Fruit fly (Drosophila melanogaster) whole organism, prepupa: ENCODE results near the gene Arpc2.
A peak's percentile ranks its signal among the peaks of the same experiment; 100 is the strongest.

ENCODE experiments used
- Blimp-1 ChIP-seq: fragments of 200-800 bp; sonication (Bioruptor generic); optimal IDR thresholded peaks from 3 replicates; lab custom pipeline; 2017; ENCODE audit warnings: missing biosample characterization, missing genetic modification characterization, mild to moderate bottlenecking, moderate library complexity, missing genetic modification reagents
- CG10631 ChIP-seq: fragments of 200-800 bp; sonication (Bioruptor generic); optimal IDR thresholded peaks from 2 replicates; lab custom pipeline; 2016; ENCODE audit warnings: missing biosample characterization, missing genetic modification characterization
- CG11902 ChIP-seq: fragments of 200-800 bp; sonication (Bioruptor generic); optimal IDR thresholded peaks from 3 replicates; lab custom pipeline; 2016; ENCODE audit warnings: missing biosample characterization, missing genetic modification characterization
- CG1621 ChIP-seq: fragments of 200-800 bp; sonication (Bioruptor generic); optimal IDR thresholded peaks from 3 replicates; lab custom pipeline; 2018; ENCODE audit warnings: missing biosample characterization, mild to moderate bottlenecking, missing genetic modification characterization
- CG16779 ChIP-seq: fragments of 200-800 bp; sonication (Bioruptor generic); optimal IDR thresholded peaks from 3 replicates; lab custom pipeline; 2017; ENCODE audit warnings: missing biosample characterization, mild to moderate bottlenecking, missing genetic modification characterization
- CG3032 ChIP-seq: fragments of 200-800 bp; optimal IDR thresholded peaks from 2 replicates; lab custom pipeline; 2019; ENCODE audit warnings: missing biosample characterization, mild to moderate bottlenecking, missing genetic modification characterization, moderate library complexity
- CG32006 ChIP-seq: fragments of 200-800 bp; sonication (Bioruptor generic); optimal IDR thresholded peaks from 3 replicates; lab custom pipeline; 2017; ENCODE audit warnings: missing biosample characterization, mild to moderate bottlenecking, missing genetic modification characterization
- CG34406 ChIP-seq: fragments of 200-800 bp; sonication (Bioruptor generic); optimal IDR thresholded peaks from 3 replicates; lab custom pipeline; 2016; ENCODE audit warnings: missing biosample characterization, missing genetic modification characterization
- CG3919 ChIP-seq: fragments of 200-800 bp; sonication (Bioruptor generic); optimal IDR thresholded peaks from 3 replicates; lab custom pipeline; 2016; ENCODE audit warnings: missing biosample characterization, missing genetic modification characterization
- CG4318 ChIP-seq: fragments of 200-800 bp; sonication (Bioruptor generic); optimal IDR thresholded peaks from 3 replicates; lab custom pipeline; 2017; ENCODE audit warnings: missing biosample characterization, mild to moderate bottlenecking, missing genetic modification characterization
- CG6163 ChIP-seq: fragments of 200-800 bp; sonication (Bioruptor generic); IDR thresholded peaks from 3 replicates; pipeline ENCODE4 v1.3.6; 2022; ENCODE audit warnings: missing biosample characterization, missing genetic modification characterization
- CG6276 ChIP-seq: fragments of 200-800 bp; sonication (Bioruptor generic); optimal IDR thresholded peaks from 2 replicates; lab custom pipeline; 2017; ENCODE audit warnings: missing biosample characterization, mild to moderate bottlenecking, missing genetic modification characterization
- CG6792 ChIP-seq: fragments of 200-800 bp; sonication (Bioruptor generic); optimal IDR thresholded peaks from 3 replicates; lab custom pipeline; 2016; ENCODE audit warnings: missing biosample characterization, missing genetic modification characterization
- CG6854 ChIP-seq: fragments of 200-800 bp; sonication (Bioruptor generic); optimal IDR thresholded peaks from 2 replicates; lab custom pipeline; 2017; ENCODE audit warnings: missing biosample characterization, mild to moderate bottlenecking, missing genetic modification characterization
- CG7368 ChIP-seq: fragments of 200-800 bp; sonication (Bioruptor generic); optimal IDR thresholded peaks from 3 replicates; lab custom pipeline; 2016; ENCODE audit warnings: missing biosample characterization, missing genetic modification characterization
- CG8119 ChIP-seq: fragments of 200-800 bp; sonication (Bioruptor generic); IDR thresholded peaks from 3 replicates; pipeline ENCODE4 v1.3.6; 2022; ENCODE audit warnings: missing biosample characterization, missing genetic modification characterization
- CG8319 ChIP-seq: fragments of 200-800 bp; sonication (Bioruptor generic); optimal IDR thresholded peaks from 3 replicates; lab custom pipeline; 2016; ENCODE audit warnings: missing biosample characterization, missing genetic modification characterization
- CG8632 ChIP-seq: fragments of 200-800 bp; sonication (Bioruptor generic); optimal IDR thresholded peaks from 3 replicates; lab custom pipeline; 2016; ENCODE audit warnings: missing biosample characterization, missing genetic modification characterization
- Eip78C ChIP-seq: fragments of 200-800 bp; sonication (Bioruptor generic); peaks from one replicate; lab custom pipeline; 2016; ENCODE audit warnings: missing biosample characterization, missing genetic modification characterization
- Ets21C ChIP-seq: fragments of 200-800 bp; sonication (Bioruptor generic); optimal IDR thresholded peaks from 3 replicates; lab custom pipeline; 2016; ENCODE audit warnings: missing biosample characterization, missing genetic modification characterization
- Ets96B ChIP-seq: fragments of 200-800 bp; optimal IDR thresholded peaks from 2 replicates; lab custom pipeline; 2019; ENCODE audit warnings: missing biosample characterization, mild to moderate bottlenecking, missing genetic modification characterization, moderate library complexity
- Hr38 ChIP-seq: sonication (Bioruptor generic); optimal IDR thresholded peaks from 2 replicates; lab custom pipeline; 2016; ENCODE audit warnings: missing biosample characterization, missing genetic modification characterization
- Hr39 ChIP-seq: fragments of 200-800 bp; sonication (Bioruptor generic); optimal IDR thresholded peaks from 2 replicates; lab custom pipeline; 2016; ENCODE audit warnings: missing biosample characterization, missing genetic modification characterization
- Smox ChIP-seq: fragments of 200-800 bp; sonication (Bioruptor generic); optimal IDR thresholded peaks from 3 replicates; lab custom pipeline; 2016; ENCODE audit warnings: missing biosample characterization, missing genetic modification characterization
- Sox102F ChIP-seq: fragments of 200-800 bp; sonication (Bioruptor generic); optimal IDR thresholded peaks from 2 replicates; lab custom pipeline; 2016; ENCODE audit warnings: missing biosample characterization, mild to moderate bottlenecking, missing genetic modification characterization
- Sox15 ChIP-seq: fragments of 200-800 bp; sonication (Bioruptor generic); optimal IDR thresholded peaks from 3 replicates; lab custom pipeline; 2016; ENCODE audit warnings: missing biosample characterization, missing genetic modification characterization
- acj6 ChIP-seq: fragments of 200-800 bp; sonication (Bioruptor generic); optimal IDR thresholded peaks from 3 replicates; lab custom pipeline; 2016; ENCODE audit warnings: missing biosample characterization, missing genetic modification characterization
- dac ChIP-seq: fragments of 200-800 bp; sonication (Bioruptor generic); optimal IDR thresholded peaks from 2 replicates; lab custom pipeline; 2017; ENCODE audit warnings: missing biosample characterization, mild to moderate bottlenecking, missing genetic modification characterization
- dsx ChIP-seq: fragments of 200-800 bp; optimal IDR thresholded peaks from 3 replicates; lab custom pipeline; 2019; ENCODE audit warnings: missing biosample characterization, mild to moderate bottlenecking, missing genetic modification characterization, moderate library complexity; ENCODE audit not compliant: poor library complexity, severe bottlenecking
- eg ChIP-seq: fragments of 200-800 bp; sonication (Bioruptor generic); IDR thresholded peaks from 3 replicates; pipeline ENCODE4 v1.3.6; 2022; ENCODE audit warnings: missing biosample characterization, missing genetic modification characterization
- esn ChIP-seq: fragments of 200-800 bp; sonication (Bioruptor generic); optimal IDR thresholded peaks from 2 replicates; lab custom pipeline; 2016; ENCODE audit warnings: missing biosample characterization, mild to moderate bottlenecking, missing genetic modification characterization, moderate library complexity
- fd59A ChIP-seq: fragments of 200-800 bp; sonication (Bioruptor generic); optimal IDR thresholded peaks from 2 replicates; lab custom pipeline; 2017; ENCODE audit warnings: missing biosample characterization, mild to moderate bottlenecking, missing genetic modification characterization, missing genetic modification reagents
- fd85E ChIP-seq: fragments of 200-800 bp; sonication (Bioruptor generic); optimal IDR thresholded peaks from 3 replicates; lab custom pipeline; 2016; ENCODE audit warnings: missing biosample characterization, missing genetic modification characterization
- fkh ChIP-seq: fragments of 200-800 bp; sonication (Bioruptor generic); optimal IDR thresholded peaks from 3 replicates; lab custom pipeline; 2017; ENCODE audit warnings: missing biosample characterization, mild to moderate bottlenecking, missing genetic modification characterization, moderate library complexity
- lz ChIP-seq: fragments of 200-800 bp; sonication (Bioruptor generic); optimal IDR thresholded peaks from 3 replicates; lab custom pipeline; 2016; ENCODE audit warnings: missing biosample characterization, missing genetic modification characterization
- pdm3 ChIP-seq: fragments of 200-800 bp; sonication (Bioruptor generic); optimal IDR thresholded peaks from 3 replicates; lab custom pipeline; 2016; ENCODE audit warnings: missing biosample characterization, missing genetic modification characterization
- salr ChIP-seq, 2 experiments: fragments of 200-800 bp; sonication (Bioruptor generic); optimal IDR thresholded peaks; 3 replicates each; lab custom pipeline; 2016 to 2018; ENCODE audit warnings: missing biosample characterization in 2 of 2, missing genetic modification characterization in 2 of 2, mild to moderate bottlenecking in 1 of 2
- spab ChIP-seq: fragments of 200-800 bp; sonication (Bioruptor generic); optimal IDR thresholded peaks from 2 replicates; lab custom pipeline; 2017; ENCODE audit warnings: missing biosample characterization, mild to moderate bottlenecking, missing genetic modification characterization, missing genetic modification reagents
- ss ChIP-seq, 2 experiments: fragments of 200-800 bp; sonication (Bioruptor generic); optimal IDR thresholded peaks; 2 replicates in 1 of 2; 3 replicates in 1 of 2; lab custom pipeline; 2017 to 2018; ENCODE audit warnings: mild to moderate bottlenecking in 2 of 2, missing biosample characterization in 2 of 2, missing genetic modification characterization in 2 of 2, moderate library complexity in 1 of 2
- svp ChIP-seq: fragments of 200-800 bp; sonication (Bioruptor generic); peaks from one replicate; lab custom pipeline; 2016; ENCODE audit warnings: missing biosample characterization, missing genetic modification characterization
- vri ChIP-seq: fragments of 200-800 bp; sonication (Bioruptor generic); optimal IDR thresholded peaks from 3 replicates; lab custom pipeline; 2016; ENCODE audit warnings: missing biosample characterization, mild to moderate bottlenecking, missing genetic modification characterization

The Arpc2 gene

DNA sequence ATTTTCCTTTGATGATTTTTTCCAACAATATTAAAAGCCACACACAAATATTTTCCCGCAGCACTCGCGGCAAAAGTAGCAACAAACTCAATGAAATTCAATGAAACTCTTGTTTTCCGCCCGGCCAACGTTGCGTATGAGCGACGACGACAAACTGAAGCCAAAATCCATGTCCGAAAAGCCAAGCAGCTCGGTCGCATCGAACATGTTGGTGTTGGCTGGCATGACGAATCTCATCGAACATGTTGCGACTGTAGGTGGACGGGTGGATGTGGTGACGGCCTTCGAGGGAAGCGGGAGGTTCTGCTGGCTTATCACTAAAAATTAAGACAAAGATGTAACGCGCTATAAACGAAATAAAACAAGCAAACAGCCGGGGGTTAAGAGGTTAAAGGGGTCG, 17.6 kb upstream of the Arpc2 start:
- TF ChIP-seq Hr38 (GFP tag; lab: Kevin White, UChicago) (no peak), CG6276 (GFP tag; lab: Kevin White, UChicago) (no peak), Sox102F (no peak), CG11902 (GFP tag; lab: Kevin White, UChicago) (no peak), CG8632 (GFP tag; lab: Kevin White, UChicago) (no peak), dsx (GFP tag; lab: Kevin White, UChicago) (no peak), CG1621 (tag; lab: Kevin White, UChicago) (no peak), Hr39 (GFP tag; lab: Kevin White, UChicago) (peak; percentile 60), ss (GFP tag; optimal IDR thresholded peaks at IDR 0.05; lab: Kevin White, UChicago) (no peak), Sox15 (GFP tag; lab: Kevin White, UChicago) (no peak), CG10631 (GFP tag; lab: Kevin White, UChicago) (no peak), fkh (GFP tag; lab: Kevin White, UChicago) (no peak), pdm3 (GFP tag; lab: Kevin White, UChicago) (no peak), CG7368 (GFP tag; lab: Kevin White, UChicago) (no peak), spab (GFP tag; lab: Kevin White, UChicago) (no peak), CG6163 (0 out of 3 replicates have a peak, but pooled peaks have one; percentile 32), lz (no peak), CG6792 (no peak), svp (peak; percentile 96), CG4318 (GFP tag; lab: Kevin White, UChicago) (no peak), salr (GFP tag; optimal IDR thresholded peaks at IDR 0.05; lab: Kevin White, UChicago) (no peak), acj6 (GFP tag; lab: Kevin White, UChicago) (no peak), CG3032 (tag; lab: Kevin White, UChicago) (no peak), CG32006 (GFP tag; lab: Kevin White, UChicago) (no peak), CG8119 (GFP tag; lab: Robert Waterston, UW) (no peak), Eip78C (peak; percentile 16), Blimp-1 (GFP tag; lab: Kevin White, UChicago) (no peak), esn (no peak)

DNA sequence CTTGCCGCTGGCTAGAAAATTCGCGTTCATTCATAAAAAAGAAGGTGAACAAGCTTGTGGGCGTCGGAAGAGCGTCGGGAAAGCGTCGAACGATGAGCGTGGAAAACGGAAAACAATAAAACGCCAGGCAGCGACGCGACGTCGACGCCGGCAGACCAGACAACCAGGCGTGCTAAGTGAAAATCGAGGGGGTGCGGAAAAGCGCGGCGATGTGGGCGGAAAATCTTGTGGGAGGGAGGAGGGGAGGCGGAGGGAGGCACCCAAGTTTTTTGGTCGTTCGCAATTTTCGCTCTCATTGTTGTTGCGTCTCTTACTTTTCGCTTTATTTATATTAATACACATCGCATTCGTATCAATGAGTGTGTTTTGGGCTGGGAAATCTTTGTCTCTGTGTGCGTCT, 16.0 kb upstream of the Arpc2 start:
- TF ChIP-seq CG3919 (GFP tag; lab: Kevin White, UChicago) (no peak), svp (no peak), CG8632 (GFP tag; lab: Kevin White, UChicago) (no peak), vri (GFP tag; lab: Kevin White, UChicago) (no peak), Hr39 (GFP tag; lab: Kevin White, UChicago) (no peak), CG34406 (GFP tag; lab: Kevin White, UChicago) (no peak), Ets21C (GFP tag; lab: Kevin White, UChicago) (no peak), CG6163 (no peak), CG6792 (no peak), CG16779 (tag; lab: Kevin White, UChicago) (no peak), CG8319 (GFP tag; lab: Kevin White, UChicago) (no peak)

DNA sequence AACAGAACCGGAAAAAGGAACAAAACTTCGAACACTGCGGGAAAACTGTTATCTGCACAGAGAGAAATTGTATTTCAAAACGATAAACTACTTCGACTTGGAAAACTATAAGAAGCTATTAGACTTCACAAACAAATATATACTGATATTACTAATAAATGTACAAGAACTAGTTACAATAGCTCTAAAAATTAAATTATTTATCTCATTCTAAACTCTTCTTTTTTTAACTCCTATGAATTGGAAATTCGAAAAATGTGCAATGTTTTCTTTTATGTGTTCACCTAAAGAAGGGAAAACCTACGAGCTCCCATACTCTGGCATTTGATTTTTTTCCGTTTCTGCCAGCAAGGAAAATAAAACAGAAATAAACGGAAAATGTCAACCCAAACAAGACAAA, 15.4 kb upstream of the Arpc2 start:
- peak; percentile 32 for TF ChIP-seq CG32006 (GFP tag; lab: Kevin White, UChicago)
- no peak for TF ChIP-seq Hr38 (GFP tag; lab: Kevin White, UChicago)
- TF ChIP-seq CG3919 (GFP tag; lab: Kevin White, UChicago): no peak
- TF ChIP-seq Eip78C: peak; percentile 52

DNA sequence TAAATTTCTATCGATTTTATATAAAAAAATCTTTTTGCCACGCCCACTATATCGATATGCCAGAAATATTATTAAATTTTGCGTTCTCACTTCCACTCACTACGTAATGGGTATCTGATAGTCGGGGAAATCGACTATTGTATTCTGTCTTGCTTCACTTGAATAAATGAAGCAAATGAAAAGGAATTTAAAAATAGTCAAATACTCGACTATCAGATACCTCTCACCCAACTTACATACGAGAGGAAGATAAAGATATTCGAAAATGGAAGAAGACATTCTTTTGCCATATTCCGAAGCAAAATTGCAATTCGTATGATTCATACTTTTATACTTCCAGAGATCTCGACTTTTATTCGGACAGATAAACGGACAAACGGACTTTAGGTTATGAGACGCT, 3.0 kb upstream of the Arpc2 start:
- no peak for TF ChIP-seq CG8632 (GFP tag; lab: Kevin White, UChicago)
- TF ChIP-seq Eip78C: no peak
- TF ChIP-seq dac (GFP tag; lab: Kevin White, UChicago): no peak
- no peak for TF ChIP-seq salr (GFP tag; optimal IDR thresholded peaks at IDR 0.05; lab: Kevin White, UChicago)
- TF ChIP-seq eg (GFP tag; lab: Robert Waterston, UW): no peak
- no peak for TF ChIP-seq Smox (GFP tag; lab: Kevin White, UChicago)
- TF ChIP-seq fd59A (GFP tag; lab: Kevin White, UChicago): no peak
- TF ChIP-seq Ets96B (tag; lab: Kevin White, UChicago): no peak
- no peak for TF ChIP-seq CG7368 (GFP tag; lab: Kevin White, UChicago)
- TF ChIP-seq CG6276 (GFP tag; lab: Kevin White, UChicago): no peak
- no peak for TF ChIP-seq Hr38 (GFP tag; lab: Kevin White, UChicago)
- no peak for TF ChIP-seq ss (GFP tag; optimal IDR thresholded peaks at IDR 0.05; lab: Kevin White, UChicago)
- TF ChIP-seq CG16779 (tag; lab: Kevin White, UChicago): no peak
- no peak for TF ChIP-seq pdm3 (GFP tag; lab: Kevin White, UChicago)
- no peak for TF ChIP-seq CG6854 (GFP tag; lab: Kevin White, UChicago)
- TF ChIP-seq fd85E: no peak
